Worm (Caenorhabditis elegans) whole organism, midembryonic: ENCODE data around the gene C09G4.4.

ENCODE experiments used
- T22C8.4 ChIP-seq: fragments of 200-800 bp; sonication (Bioruptor generic); IDR thresholded peaks from 2 replicates; pipeline ENCODE4 v1.3.6; 2022; ENCODE audit warnings: missing genetic modification characterization, missing compliant biosample characterization
- cog-1 ChIP-seq: sonication (generic microtip); optimal IDR thresholded peaks from 2 replicates; lab custom pipeline; 2016; ENCODE audit warnings: missing genetic modification characterization, missing compliant biosample characterization
- flt-1 ChIP-seq: fragments of 200-800 bp; sonication (Bioruptor generic); IDR thresholded peaks from 2 replicates; pipeline ENCODE4 v1.3.6; 2022; ENCODE audit warnings: missing genetic modification characterization, missing compliant biosample characterization
- klf-2 ChIP-seq: fragments of 200-800 bp; sonication (Bioruptor generic); conservative IDR thresholded peaks from 2 replicates; pipeline ENCODE4 v1.3.6; 2022; ENCODE audit warnings: missing genetic modification reagents, missing genetic modification characterization, missing compliant biosample characterization
- med-1 ChIP-seq: sonication (generic microtip); optimal IDR thresholded peaks from 2 replicates; lab custom pipeline; 2017; ENCODE audit warnings: missing genetic modification characterization, mild to moderate bottlenecking, missing compliant biosample characterization, antibody characterized with exemption, missing genetic modification reagents; ENCODE audit not compliant: insufficient read depth
- ref-1 ChIP-seq: fragments of 200-800 bp; sonication (Bioruptor generic); conservative IDR thresholded peaks from 2 replicates; pipeline ENCODE4 v1.3.6; 2022; ENCODE audit warnings: missing genetic modification reagents, missing genetic modification characterization, missing compliant biosample characterization
- tab-1 ChIP-seq: fragments of 200-800 bp; sonication (Bioruptor generic); IDR thresholded peaks from 2 replicates; pipeline ENCODE4 v1.3.6; 2022; ENCODE audit warnings: missing genetic modification characterization, missing compliant biosample characterization
- ztf-23 ChIP-seq: fragments of 200-800 bp; sonication (Bioruptor generic); IDR thresholded peaks from 2 replicates; pipeline ENCODE4 v1.3.6; 2022; ENCODE audit warnings: missing genetic modification reagents, missing genetic modification characterization, missing compliant biosample characterization
- ztf-29 ChIP-seq: fragments of 200-800 bp; sonication (Bioruptor generic); IDR thresholded peaks from 2 replicates; pipeline ENCODE4 v1.3.6; 2022; ENCODE audit warnings: missing genetic modification reagents, missing genetic modification characterization, missing compliant biosample characterization

Gene C09G4.4

DNA sequence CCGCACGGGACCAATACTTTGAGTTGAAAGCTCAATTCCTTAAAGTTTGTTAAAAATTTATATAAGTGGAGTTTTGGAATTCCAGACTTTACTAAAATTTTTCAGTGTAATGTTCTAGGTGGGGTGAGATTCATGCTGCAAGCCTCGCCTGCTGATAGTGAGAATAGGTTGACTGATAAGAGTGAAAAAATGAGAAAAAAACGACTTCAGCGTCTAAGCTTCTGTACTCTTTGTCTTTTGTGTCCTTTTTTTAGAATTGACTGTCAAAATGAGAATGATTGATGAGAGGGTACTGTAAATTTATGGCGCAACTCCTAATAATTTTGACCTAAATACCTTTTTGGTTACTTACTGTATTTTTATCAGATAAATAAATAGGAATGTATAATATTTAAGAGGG is 21.4 kb downstream of the C09G4.4 start:
- TF ChIP-seq tab-1 (GFP tag; lab: Robert Waterston, UW) (no peak), klf-2 (GFP tag; lab: Robert Waterston, UW) (no peak), flt-1 (GFP tag; lab: Robert Waterston, UW) (no peak), cog-1 (no peak), T22C8.4 (no peak), ztf-23 (no peak), ref-1 (no peak), med-1 (GFP tag; lab: Kevin White, UChicago) (no peak), ztf-29 (no peak)

ce11 chrIV:8534997-8535414 is 22.2 kb downstream of the C09G4.4 start:
- TF ChIP-seq klf-2 (GFP tag; lab: Robert Waterston, UW), result no peak
- no peak for TF ChIP-seq tab-1 (GFP tag; lab: Robert Waterston, UW)
- TF ChIP-seq ztf-23, result no peak
- no peak for TF ChIP-seq flt-1 (GFP tag; lab: Robert Waterston, UW)
- TF ChIP-seq ref-1, result no peak
- TF ChIP-seq med-1 (GFP tag; lab: Kevin White, UChicago), result no peak
- TF ChIP-seq ztf-29, result no peak
- TF ChIP-seq cog-1, result no peak
- TF ChIP-seq T22C8.4, result no peak

DNA sequence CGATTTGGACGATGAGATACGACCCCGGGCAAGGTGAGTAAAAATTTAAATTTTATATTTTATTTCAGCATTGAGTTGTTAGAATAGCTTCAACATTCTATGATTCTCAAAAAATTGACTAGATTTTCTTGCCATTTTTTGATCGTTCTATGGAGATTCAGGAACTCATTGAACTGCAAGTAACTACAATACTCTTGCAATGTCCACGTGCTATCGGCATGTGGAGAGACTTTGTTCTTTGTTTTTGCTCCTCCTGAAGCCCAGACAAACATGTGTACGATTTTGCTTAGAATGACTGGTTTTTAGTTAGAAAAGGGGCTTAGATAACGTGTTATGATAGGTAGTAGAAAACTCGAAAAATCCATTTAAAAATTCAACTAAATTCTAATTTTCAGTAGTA is 23.2 kb downstream of the C09G4.4 start:
- TF ChIP-seq ref-1, result no peak
- TF ChIP-seq ztf-29, result no peak
- no peak for TF ChIP-seq klf-2 (GFP tag; lab: Robert Waterston, UW)
- TF ChIP-seq tab-1 (GFP tag; lab: Robert Waterston, UW), result no peak
- TF ChIP-seq med-1 (GFP tag; lab: Kevin White, UChicago), result no peak
- no peak for TF ChIP-seq flt-1 (GFP tag; lab: Robert Waterston, UW)
- no peak for TF ChIP-seq ztf-23
- TF ChIP-seq cog-1, result no peak
- no peak for TF ChIP-seq T22C8.4

- no peak for TF ChIP-seq T22C8.4
- TF ChIP-seq klf-2 (GFP tag; lab: Robert Waterston, UW), result no peak
- TF ChIP-seq flt-1 (GFP tag; lab: Robert Waterston, UW), result no peak
- no peak for TF ChIP-seq med-1 (GFP tag; lab: Kevin White, UChicago)
- no peak for TF ChIP-seq ztf-29
- no peak for TF ChIP-seq tab-1 (GFP tag; lab: Robert Waterston, UW)
- TF ChIP-seq cog-1, result no peak
- no peak for TF ChIP-seq ztf-23
- TF ChIP-seq ref-1, result no peak
Measured at ce11 chrIV:8538011-8538658, 25.4 kb downstream of the C09G4.4 start.

DNA sequence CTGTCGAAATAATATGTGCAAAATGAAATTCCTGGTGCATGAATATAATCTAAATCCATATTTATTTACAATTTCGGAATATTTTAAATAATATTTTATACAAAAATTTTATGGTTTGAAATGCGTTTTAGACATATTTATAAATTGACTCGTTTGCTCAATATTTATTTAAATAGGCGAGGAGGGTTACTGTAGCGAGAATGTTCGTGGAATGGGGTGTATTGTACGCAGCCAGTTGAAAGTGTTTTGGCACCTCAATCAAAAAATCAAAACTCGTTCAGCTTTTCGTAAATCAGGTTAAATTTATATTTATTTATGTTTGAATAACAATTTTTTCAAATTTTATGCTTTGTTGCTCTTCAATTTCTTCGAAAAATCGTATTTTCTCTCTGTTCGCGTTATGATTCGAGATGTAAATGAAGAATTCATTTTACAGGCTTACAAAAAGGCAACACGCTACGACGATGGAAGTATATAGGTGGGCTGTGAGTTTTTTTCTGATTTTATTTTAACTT is 25.9 kb downstream of the C09G4.4 start, which contains the start of gene hyl-1:
TSS of gene hyl-1 (plus strand) at position 465 of the 515 bp plus-strand sequence.
- TF ChIP-seq klf-2 (GFP tag; lab: Robert Waterston, UW) (no peak), cog-1 (no peak), tab-1 (GFP tag; lab: Robert Waterston, UW) (no peak)

- no peak for TF ChIP-seq flt-1 (GFP tag; lab: Robert Waterston, UW)
- no peak for TF ChIP-seq T22C8.4
- TF ChIP-seq tab-1 (GFP tag; lab: Robert Waterston, UW), result no peak
Measured at ce11 chrIV:8539645-8540044, 26.9 kb downstream of the C09G4.4 start.

ce11 chrIV:8540268-8540667 is 27.5 kb downstream of the C09G4.4 start:
- TF ChIP-seq ztf-23 (no peak), tab-1 (GFP tag; lab: Robert Waterston, UW) (no peak), T22C8.4 (no peak), ztf-29 (no peak), ref-1 (no peak), klf-2 (GFP tag; lab: Robert Waterston, UW) (no peak), cog-1 (no peak), med-1 (GFP tag; lab: Kevin White, UChicago) (no peak), flt-1 (GFP tag; lab: Robert Waterston, UW) (no peak)

DNA sequence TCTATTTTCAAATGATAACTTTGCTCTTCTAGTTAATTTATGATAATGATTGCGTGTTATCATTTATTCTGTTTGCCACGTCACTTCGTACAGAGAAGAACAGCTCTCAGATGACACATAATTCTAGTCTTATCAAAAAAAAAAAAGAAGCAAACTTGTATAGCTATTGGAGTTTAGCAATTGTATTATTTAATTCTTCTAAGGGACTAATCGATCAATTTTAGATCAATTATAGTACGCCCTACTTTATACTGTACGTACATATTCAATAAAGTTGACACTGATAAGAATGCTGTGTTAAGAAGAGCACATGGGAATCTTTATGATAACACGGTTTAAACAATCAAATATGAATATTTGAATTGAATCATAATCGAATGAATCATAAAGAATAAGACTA is 29.5 kb downstream of the C09G4.4 start:
- no peak for TF ChIP-seq cog-1
- TF ChIP-seq ztf-23, result no peak
- TF ChIP-seq flt-1 (GFP tag; lab: Robert Waterston, UW), result no peak
- no peak for TF ChIP-seq ref-1
- no peak for TF ChIP-seq klf-2 (GFP tag; lab: Robert Waterston, UW)
- TF ChIP-seq ztf-29, result no peak
- TF ChIP-seq T22C8.4, result no peak
- no peak for TF ChIP-seq tab-1 (GFP tag; lab: Robert Waterston, UW)
- no peak for TF ChIP-seq med-1 (GFP tag; lab: Kevin White, UChicago)

ce11 chrIV:8559132-8559531 is 46.4 kb downstream of the C09G4.4 start, which contains the start of gene npr-22:
npr-22 (plus strand) TSS chrIV:8559432.
- TF ChIP-seq flt-1 (GFP tag; lab: Robert Waterston, UW), result no peak
- no peak for TF ChIP-seq med-1 (GFP tag; lab: Kevin White, UChicago)
- no peak for TF ChIP-seq ref-1
- no peak for TF ChIP-seq ztf-29
- TF ChIP-seq cog-1, result no peak
- TF ChIP-seq T22C8.4, result no peak
- no peak for TF ChIP-seq klf-2 (GFP tag; lab: Robert Waterston, UW)
